Fruit fly (Drosophila melanogaster) whole organism, wandering third instar larva: Measurements from ENCODE around the gene Neu2.

Experiments used
- Myc ChIP-seq: fragments of >200 bp; optimal IDR thresholded peaks from 2 replicates; lab custom pipeline; 2017
- N ChIP-seq: fragments of >200 bp; optimal IDR thresholded peaks from 2 replicates; lab custom pipeline; 2018; ENCODE audit warnings: missing biosample characterization, missing external identifiers, missing genetic modification characterization
- OdsH ChIP-seq: fragments of 200-800 bp; sonication (Bioruptor generic); optimal IDR thresholded peaks from 2 replicates; lab custom pipeline; 2016; ENCODE audit warnings: missing biosample characterization, mild to moderate bottlenecking, missing genetic modification characterization
- fru ChIP-seq: fragments of 200-800 bp; sonication (Bioruptor generic); optimal IDR thresholded peaks from 3 replicates; lab custom pipeline; 2016; ENCODE audit warnings: missing biosample characterization, mild to moderate bottlenecking, missing genetic modification characterization
- jim ChIP-seq: fragments of 175-275, 200-325 bp; sonication (Bioruptor generic); optimal IDR thresholded peaks from 2 replicates; lab custom pipeline; 2016; ENCODE audit warnings: missing biosample characterization, mild to moderate bottlenecking, missing genetic modification characterization
- pan ChIP-seq: fragments of >200 bp; optimal IDR thresholded peaks from 2 replicates; lab custom pipeline; 2017

DNA sequence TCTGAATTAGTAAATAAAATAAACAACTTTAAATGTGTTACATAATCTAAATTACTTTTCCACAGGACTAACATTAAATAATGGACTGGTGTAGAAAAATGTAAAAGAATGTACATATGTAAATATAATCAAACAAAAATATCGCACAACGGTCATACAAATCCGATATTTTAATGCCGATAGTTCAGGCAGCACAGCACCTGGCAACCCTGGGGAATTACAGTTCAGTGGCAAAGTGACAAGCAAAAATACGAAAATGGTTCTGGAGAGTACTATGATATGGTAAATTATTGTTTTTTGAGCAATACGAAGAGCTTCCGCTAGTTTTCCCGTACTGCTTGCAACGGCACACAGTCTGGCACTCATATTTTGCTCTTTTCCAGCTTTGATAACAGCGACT is 46.5 kb upstream of the Neu2 start, which contains the start of gene Rpn10:
- TF ChIP-seq pan (lab: Kevin White, UChicago) (no peak), jim (GFP tag; lab: Kevin White, UChicago) (no peak), Myc (no peak), fru (GFP tag; lab: Kevin White, UChicago) (no peak), OdsH (GFP tag; lab: Kevin White, UChicago) (no peak), N (GFP tag; lab: Kevin White, UChicago) (no peak)
